Fruit fly (Drosophila melanogaster) whole organism, adult: Measurements from ENCODE around the gene CG31612.

Source experiments
- CG1620 ChIP-seq: fragments of 200-800 bp; sonication (Bioruptor generic); optimal IDR thresholded peaks from 2 replicates; lab custom pipeline; 2016; ENCODE audit warnings: missing biosample characterization, missing genetic modification characterization
- CG7045 ChIP-seq: fragments of 200-800 bp; sonication (Bioruptor generic); optimal IDR thresholded peaks from 2 replicates; lab custom pipeline; 2017; ENCODE audit warnings: missing biosample characterization, mild to moderate bottlenecking, missing genetic modification characterization
- CG7101 ChIP-seq: fragments of 200-800 bp; sonication (Bioruptor generic); optimal IDR thresholded peaks from 2 replicates; lab custom pipeline; 2018; ENCODE audit warnings: missing biosample characterization, mild to moderate bottlenecking, missing genetic modification characterization, moderate library complexity
- Clk ChIP-seq: fragments of 200-800 bp; sonication (Bioruptor generic); optimal IDR thresholded peaks from 2 replicates; lab custom pipeline; 2017; ENCODE audit warnings: missing biosample characterization, missing genetic modification characterization
- Crg-1 ChIP-seq: fragments of 200-800 bp; sonication (Bioruptor generic); optimal IDR thresholded peaks from 2 replicates; lab custom pipeline; 2016; ENCODE audit warnings: missing biosample characterization, missing genetic modification characterization
- Hr96 ChIP-seq: fragments of 200-800 bp; sonication (Bioruptor generic); optimal IDR thresholded peaks from 2 replicates; lab custom pipeline; 2016; ENCODE audit warnings: missing biosample characterization, missing genetic modification characterization
- bab1 ChIP-seq: fragments of 200-800 bp; sonication (Bioruptor generic); optimal IDR thresholded peaks from 3 replicates; lab custom pipeline; 2019; ENCODE audit warnings: missing biosample characterization, mild to moderate bottlenecking, missing genetic modification characterization, moderate library complexity
- cic ChIP-seq: fragments of 200-800 bp; sonication (Bioruptor generic); optimal IDR thresholded peaks from 2 replicates; lab custom pipeline; 2017; ENCODE audit warnings: missing biosample characterization, mild to moderate bottlenecking, missing genetic modification characterization, moderate library complexity
- kay ChIP-seq: fragments of 200-800 bp; sonication (Bioruptor generic); peaks from one replicate; lab custom pipeline; 2016; ENCODE audit warnings: missing biosample characterization, missing genetic modification characterization, borderline replicate concordance
- ovo ChIP-seq: fragments of 200-800 bp; sonication (Bioruptor generic); optimal IDR thresholded peaks from 2 replicates; lab custom pipeline; 2016; ENCODE audit warnings: missing biosample characterization, missing genetic modification characterization
- pad ChIP-seq: fragments of 200-800 bp; sonication (Bioruptor generic); optimal IDR thresholded peaks from 3 replicates; lab custom pipeline; 2017; ENCODE audit warnings: missing biosample characterization, missing genetic modification characterization, mild to moderate bottlenecking, moderate library complexity, missing genetic modification reagents
- tj ChIP-seq: fragments of 200-800 bp; sonication (Bioruptor generic); optimal IDR thresholded peaks from 3 replicates; lab custom pipeline; 2017; ENCODE audit warnings: missing biosample characterization, mild to moderate bottlenecking, missing genetic modification characterization, moderate library complexity

dm6 chr2L:21758067-21758398, 37.2 kb downstream of the CG31612 start:
- TF ChIP-seq CG7045 (GFP tag; lab: Kevin White, UChicago) (no peak), bab1 (GFP tag; lab: Kevin White, UChicago) (no peak), Clk (GFP tag; lab: Kevin White, UChicago) (no peak), kay (no peak), ovo (no peak), tj (GFP tag; lab: Kevin White, UChicago) (no peak), pad (no peak), CG7101 (no peak), Crg-1 (GFP tag; lab: Kevin White, UChicago) (no peak), Hr96 (no peak), cic (GFP tag; lab: Kevin White, UChicago) (no peak), CG1620 (GFP tag; lab: Kevin White, UChicago) (no peak)
